Worm (Caenorhabditis elegans): ENCODE results near the gene Y41D4A.3.

Gene Y41D4A.3

DNA sequence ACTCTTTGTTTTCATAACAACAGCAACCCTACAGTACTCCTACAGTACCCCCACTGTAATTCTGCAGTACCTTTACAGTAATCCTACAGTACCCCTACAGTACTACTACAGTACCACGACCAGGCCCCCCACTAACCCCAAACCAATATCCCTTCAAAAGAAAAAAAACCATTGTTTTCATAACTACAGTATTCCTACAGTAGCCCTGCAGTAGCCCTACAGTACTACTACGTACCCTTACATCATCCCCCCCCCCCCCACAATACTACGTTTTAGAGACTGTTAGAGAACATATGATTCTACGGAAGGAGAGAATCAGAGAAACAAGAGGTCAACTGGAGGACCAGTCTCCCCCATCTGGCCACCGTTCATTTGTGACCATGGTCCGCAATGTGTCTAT lies at the start of gene Y41D4A.3:
TSS of gene Y41D4A.3 (plus strand) at position 301 of the 400 bp plus-strand sequence.
- TF ChIP-seq aha-1 (tag): peak; percentile 11
- no peak for TF ChIP-seq madf-9 (GFP tag; conservative IDR thresholded peaks at IDR 0.05)

DNA sequence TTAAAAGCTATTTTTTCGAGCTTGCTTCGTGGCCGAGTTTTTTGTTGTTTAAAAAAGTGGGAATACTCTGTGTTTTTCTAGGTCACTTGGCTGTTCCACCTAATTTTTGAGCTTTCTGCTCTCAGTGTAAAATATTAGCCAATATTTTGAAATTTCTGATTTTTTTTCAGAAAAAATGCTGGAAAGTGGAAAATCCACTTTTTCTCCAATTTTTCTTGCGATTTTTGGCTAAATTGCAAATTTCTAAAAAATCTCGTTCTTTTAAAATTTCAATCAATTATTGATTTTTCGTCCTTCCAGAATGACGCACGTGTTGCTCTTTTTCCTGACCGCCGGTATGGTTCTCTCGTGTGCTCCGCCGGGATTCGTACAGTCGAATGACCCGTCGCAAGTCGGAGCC lies 46.6 kb upstream of the Y41D4A.3 start, which contains the start of gene K08D12.4:
TSS of gene K08D12.4 (plus strand) at position 301 of the 400 bp plus-strand sequence.
- TF ChIP-seq nhr-10 (tag; optimal IDR thresholded peaks at IDR 0.05) (no peak), unc-39 (tag; optimal IDR thresholded peaks at IDR 0.05) (no peak), dmd-6 (GFP tag; IDR thresholded peaks at IDR 0.05) (no peak), hif-1 (tag; optimal IDR thresholded peaks at IDR 0.05) (no peak), nhr-42 (GFP tag; IDR thresholded peaks at IDR 0.05) (no peak), set-16 (GFP tag; IDR thresholded peaks at IDR 0.05) (no peak), madf-9 (GFP tag; conservative IDR thresholded peaks at IDR 0.05) (no peak), daf-8 (GFP tag; IDR thresholded peaks at IDR 0.05) (no peak), nhr-41 (GFP tag; IDR thresholded peaks at IDR 0.05) (no peak), Y5F2A.4 (GFP tag; optimal IDR thresholded peaks at IDR 0.05) (no peak)

DNA sequence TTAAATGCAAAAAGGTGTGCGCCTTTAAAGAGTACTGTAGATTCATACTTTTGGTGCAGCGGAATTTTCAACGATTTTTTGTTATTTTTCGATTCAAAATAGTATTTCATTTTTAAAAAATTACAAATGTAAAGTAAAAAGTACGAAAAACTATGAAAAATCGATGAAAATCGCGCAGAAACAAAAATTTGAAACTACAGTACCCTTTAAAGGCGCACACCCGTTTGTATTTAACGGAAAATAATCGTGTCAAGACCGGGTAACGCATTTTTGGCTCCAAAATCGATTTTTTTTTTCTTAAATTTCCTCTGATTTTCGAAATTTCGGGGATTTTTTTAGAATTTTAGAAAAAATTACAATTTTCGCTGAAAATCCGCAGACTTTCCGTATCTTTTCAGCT lies 45.6 kb upstream of the Y41D4A.3 start:
- peak; percentile 49 for TF ChIP-seq aha-1 (tag)
- TF ChIP-seq F44E2.7 (GFP tag; IDR thresholded peaks at IDR 0.05): no peak
- TF ChIP-seq zag-1 (tag; optimal IDR thresholded peaks at IDR 0.05): no peak
- TF ChIP-seq ceh-20 (GFP tag; IDR thresholded peaks at IDR 0.05): no peak

ce11 chrIV:1708426-1708826 lies 45.2 kb upstream of the Y41D4A.3 start:
- no peak for TF ChIP-seq attf-4 (tag; optimal IDR thresholded peaks at IDR 0.05)
- peak; percentile 44 for TF ChIP-seq dve-1 (tag; optimal IDR thresholded peaks at IDR 0.05; ENCODE audit: insufficient read depth)
- TF ChIP-seq mep-1 (tag; optimal IDR thresholded peaks at IDR 0.05): no peak
- TF ChIP-seq madf-9 (GFP tag; conservative IDR thresholded peaks at IDR 0.05): no peak
- peak; percentile 67 for TF ChIP-seq lin-38 (GFP tag; IDR thresholded peaks at IDR 0.05)
- TF ChIP-seq daf-16 (GFP tag; optimal IDR thresholded peaks at IDR 0.05): no peak
- TF ChIP-seq daf-16 (tag; optimal IDR thresholded peaks at IDR 0.05): peak; percentile 30
- TF ChIP-seq duxl-1 (tag; optimal IDR thresholded peaks at IDR 0.05; ENCODE audit: poor library complexity): peak; percentile 20
- peak; percentile 65; the same call in 1 of the 2 replicates for TF ChIP-seq pha-4 (GFP tag; IDR thresholded peaks at IDR 0.05)
- TF ChIP-seq pha-4 (tag; optimal IDR thresholded peaks at IDR 0.05): no peak
- peak; percentile 20 for TF ChIP-seq mes-2 (tag; optimal IDR thresholded peaks at IDR 0.05; ENCODE audit: poor library complexity, severe bottlenecking)
- TF ChIP-seq nhr-28 (tag; optimal IDR thresholded peaks at IDR 0.05): no peak
- TF ChIP-seq T26A8.4 (GFP tag; IDR thresholded peaks at IDR 0.05): peak; percentile 46
- TF ChIP-seq nhr-48 (tag; optimal IDR thresholded peaks at IDR 0.05): peak; percentile 5
- 0 out of 2 replicates have a peak, but pooled peaks have one; percentile 5 for TF ChIP-seq arid-1 (GFP tag; conservative IDR thresholded peaks at IDR 0.05)
- peak; percentile 52 for TF ChIP-seq F49E8.2 (tag; optimal IDR thresholded peaks at IDR 0.05; ENCODE audit: borderline replicate concordance)
- TF ChIP-seq lin-13 (GFP tag; optimal IDR thresholded peaks at IDR 0.05): peak; percentile 35
- TF ChIP-seq snpc-1.2 (GFP tag; IDR thresholded peaks at IDR 0.05): peak; percentile 56; the same call in 1 of the 2 replicates
- peak in 1 of 2 experiments; percentile 46 for TF ChIP-seq ZK546.5 (tag; optimal IDR thresholded peaks at IDR 0.05)
- 0 out of 2 replicates have a peak, but pooled peaks have one; percentile 53 for TF ChIP-seq dmd-8 (GFP tag; IDR thresholded peaks at IDR 0.05)
- peak; percentile 67 for TF ChIP-seq ama-1 (optimal IDR thresholded peaks at IDR 0.05)
- 0 out of 2 replicates have a peak, but pooled peaks have one; percentile 37 for TF ChIP-seq Y48G9A.11 (GFP tag; IDR thresholded peaks at IDR 0.05)
- TF ChIP-seq cey-2 (tag; optimal IDR thresholded peaks at IDR 0.05; ENCODE audit: borderline replicate concordance, insufficient read depth): no peak
- TF ChIP-seq unc-62 (GFP tag; optimal IDR thresholded peaks at IDR 0.05 in 1 of 2): peak in 1 of 2 experiments; percentile 68
- no peak for TF ChIP-seq unc-62 (tag; optimal IDR thresholded peaks at IDR 0.05)
- peak; percentile 5 for TF ChIP-seq nhr-25 (tag; optimal IDR thresholded peaks at IDR 0.05; ENCODE audit: borderline replicate concordance, insufficient read depth)

Data from whole organism, L4 larva.